Worm (Caenorhabditis elegans): ENCODE data around the gene ndua-7.

DNA sequence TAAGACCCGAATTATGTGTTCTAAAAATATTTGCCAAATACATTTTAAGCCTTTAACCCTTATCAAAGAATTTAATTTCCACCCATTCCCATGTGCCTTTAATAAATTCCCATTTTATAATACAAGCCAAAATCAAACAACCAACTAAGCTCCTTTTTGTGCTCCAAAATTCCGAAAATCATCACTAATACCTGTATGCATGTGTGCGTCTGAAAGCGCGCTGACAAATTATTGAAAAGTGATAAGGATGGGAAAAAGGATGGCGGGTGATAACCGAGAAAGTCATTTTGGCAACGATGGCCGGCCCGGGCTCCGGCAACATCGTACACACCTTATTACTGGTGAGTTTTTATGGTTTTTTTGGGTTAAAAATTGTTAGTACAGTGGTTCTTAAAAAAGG, 13.1 kb upstream of the ndua-7 start, which contains the start of gene nep-17:
- TF ChIP-seq nhr-2 (tag; optimal IDR thresholded peaks at IDR 0.05) (no peak), nhr-76 (tag; optimal IDR thresholded peaks at IDR 0.05) (no peak), unc-62 (GFP tag; optimal IDR thresholded peaks at IDR 0.05) (no peak), snpc-4 (tag; optimal IDR thresholded peaks at IDR 0.05) (no peak), ham-2 (GFP tag; optimal IDR thresholded peaks at IDR 0.05) (no peak)
